Fruit fly (Drosophila melanogaster): ENCODE results near the gene Ccdc85.
A peak's percentile ranks its signal among the peaks of the same experiment; 100 is the strongest.

Gene Ccdc85

DNA sequence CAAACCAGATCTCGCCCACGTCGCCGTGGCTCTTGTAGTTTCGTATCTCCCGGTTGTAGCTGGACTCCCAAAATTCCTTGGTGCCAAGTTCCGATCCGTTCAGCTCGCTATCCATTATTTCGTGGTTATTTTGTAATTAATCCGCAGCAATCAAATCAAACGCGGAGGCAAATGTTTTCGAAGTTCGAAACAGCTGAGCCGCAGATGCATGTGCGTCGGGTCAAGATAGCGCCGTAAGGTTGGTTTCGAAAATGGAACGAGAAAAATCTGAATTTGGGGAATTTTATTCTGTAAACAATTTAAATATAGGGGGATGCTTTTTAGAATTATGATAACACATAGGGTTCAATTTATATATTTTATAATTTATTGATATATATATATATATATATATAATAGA, 20.0 kb upstream of the Ccdc85 start, which contains the start of gene CG9643:
CG9643 (minus strand) TSS at position 198 of the 400 bp plus-strand sequence.
- peak; percentile 26 for TF ChIP-seq CG9797 (GFP tag; optimal IDR thresholded peaks at IDR 0.05)
- TF ChIP-seq stwl (tag; optimal IDR thresholded peaks at IDR 0.05) = peak; percentile 68
- TF ChIP-seq CG42726 (GFP tag; IDR thresholded peaks at IDR 0.05; ENCODE audit: partially characterized antibody) = no peak
- peak; percentile 46 for TF ChIP-seq trem (tag; optimal IDR thresholded peaks at IDR 0.05)
- TF ChIP-seq CG10267 (tag; optimal IDR thresholded peaks at IDR 0.05) = peak; percentile 39
- TF ChIP-seq CG1603 (tag; optimal IDR thresholded peaks at IDR 0.05) = peak; percentile 100
- TF ChIP-seq amos (GFP tag; IDR thresholded peaks at IDR 0.05; ENCODE audit: partially characterized antibody) = peak; percentile 29; the same call in 1 of the 2 replicates
- peak; percentile 47 for TF ChIP-seq CG4617 (GFP tag; optimal IDR thresholded peaks at IDR 0.05; ENCODE audit: borderline replicate concordance)
- TF ChIP-seq CG1024 (GFP tag; IDR thresholded peaks at IDR 0.05) = 0 out of 2 replicates have a peak, but pooled peaks have one; percentile 11
- TF ChIP-seq CG17186 (GFP tag; optimal IDR thresholded peaks at IDR 0.05) = peak; percentile 74
- no peak for TF ChIP-seq zfh1 (GFP tag; IDR thresholded peaks at IDR 0.05)
- TF ChIP-seq CG13775 (GFP tag; optimal IDR thresholded peaks at IDR 0.05) = peak; percentile 7
- TF ChIP-seq Lim3 (GFP tag; IDR thresholded peaks at IDR 0.05) = no peak
- no peak for TF ChIP-seq CG8944 (GFP tag; optimal IDR thresholded peaks at IDR 0.05)
- TF ChIP-seq Dll (GFP tag; IDR thresholded peaks at IDR 0.05; ENCODE audit: partially characterized antibody) = 0 out of 4 replicates have a peak, but pooled peaks have one; percentile 43
- peak; percentile 49 for TF ChIP-seq CG2116 (GFP tag; optimal IDR thresholded peaks at IDR 0.05)
- peak; percentile 33 for TF ChIP-seq phol (tag; optimal IDR thresholded peaks at IDR 0.05)
- no peak for TF ChIP-seq oc (tag; optimal IDR thresholded peaks at IDR 0.05)
- peak; percentile 83 for TF ChIP-seq pzg (GFP tag; optimal IDR thresholded peaks at IDR 0.05)
- TF ChIP-seq zen (tag; optimal IDR thresholded peaks at IDR 0.05) = peak; percentile 19
- peak; percentile 61 for TF ChIP-seq MESR4 (GFP tag; optimal IDR thresholded peaks at IDR 0.05)
- peak; percentile 7 for TF ChIP-seq HmgZ (tag; optimal IDR thresholded peaks at IDR 0.05)
- TF ChIP-seq row (GFP tag; IDR thresholded peaks at IDR 0.05) = 0 out of 3 replicates have a peak, but pooled peaks have one; percentile 18
- TF ChIP-seq CG13287 (GFP tag; IDR thresholded peaks at IDR 0.05; ENCODE audit: partially characterized antibody) = peak; percentile 44
- TF ChIP-seq nerfin-2 (GFP tag; IDR thresholded peaks at IDR 0.05; ENCODE audit: partially characterized antibody) = no peak
- TF ChIP-seq CG15514 (GFP tag; optimal IDR thresholded peaks at IDR 0.05) = peak; percentile 68
- TF ChIP-seq crp (GFP tag; optimal IDR thresholded peaks at IDR 0.05) = peak; percentile 87 to 97
- TF ChIP-seq E2f2 (GFP tag; IDR thresholded peaks at IDR 0.05) = peak; percentile 73
- peak; percentile 44 for TF ChIP-seq CG17829 (tag; optimal IDR thresholded peaks at IDR 0.05)
- peak; percentile 17 for TF ChIP-seq sug (tag; optimal IDR thresholded peaks at IDR 0.05)
- peak; percentile 8 for TF ChIP-seq Sin3A (optimal IDR thresholded peaks at IDR 0.05)
- TF ChIP-seq YL-1 (GFP tag; optimal IDR thresholded peaks at IDR 0.05) = peak; percentile 80
- peak; percentile 44 for TF ChIP-seq CG8924 (tag; optimal IDR thresholded peaks at IDR 0.05)
- TF ChIP-seq usp (GFP tag; optimal IDR thresholded peaks at IDR 0.05) = no peak
- TF ChIP-seq CG12659 (GFP tag; optimal IDR thresholded peaks at IDR 0.05) = peak; percentile 64
- TF ChIP-seq Sry-δ (GFP tag; optimal IDR thresholded peaks at IDR 0.05) = peak; percentile 14
- no peak for TF ChIP-seq CG6654 (GFP tag; optimal IDR thresholded peaks at IDR 0.05)
- TF ChIP-seq CG30020 (tag; optimal IDR thresholded peaks at IDR 0.05) = peak; percentile 96
- peak; percentile 92 for TF ChIP-seq MBD-R2 (GFP tag; IDR thresholded peaks at IDR 0.05)
- TF ChIP-seq CG3726 (GFP tag; IDR thresholded peaks at IDR 0.05) = no peak
- peak; percentile 40; the same call in 1 of the 2 replicates for TF ChIP-seq Scr (GFP tag; IDR thresholded peaks at IDR 0.05; ENCODE audit: partially characterized antibody)
- peak; percentile 50 for TF ChIP-seq CG14710 (tag; optimal IDR thresholded peaks at IDR 0.05)
- peak; percentile 73 for TF ChIP-seq Dp (GFP tag; optimal IDR thresholded peaks at IDR 0.05)
- TF ChIP-seq sna (GFP tag; IDR thresholded peaks at IDR 0.05; ENCODE audit: partially characterized antibody) = no peak
- TF ChIP-seq lab (GFP tag; optimal IDR thresholded peaks at IDR 0.05) = no peak
- TF ChIP-seq pfk (GFP tag; optimal IDR thresholded peaks at IDR 0.05) = peak; percentile 98
- TF ChIP-seq BEAF-32 (GFP tag; optimal IDR thresholded peaks at IDR 0.05) = peak; percentile 19
- 0 out of 2 replicates have a peak, but pooled peaks have one; percentile 27 for TF ChIP-seq unc-4 (GFP tag; IDR thresholded peaks at IDR 0.05; ENCODE audit: partially characterized antibody)

Measured in whole organism, embryonic.